Fruit fly (Drosophila melanogaster) whole organism, adult: Measurements from ENCODE around the gene DhpD.
A peak's percentile ranks its signal among the peaks of the same experiment; 100 is the strongest.

Source experiments
- CG11617 ChIP-seq: fragments of 200-800 bp; sonication (Bioruptor generic); optimal IDR thresholded peaks from 2 replicates; lab custom pipeline; 2017; ENCODE audit warnings: mild to moderate bottlenecking, missing biosample characterization, missing genetic modification reagents, missing genetic modification characterization
- CG12768 ChIP-seq: fragments of 200-800 bp; sonication (Bioruptor generic); optimal IDR thresholded peaks from 2 replicates; lab custom pipeline; 2017; ENCODE audit warnings: missing biosample characterization, missing genetic modification characterization, mild to moderate bottlenecking, moderate library complexity, missing genetic modification reagents
- CG14711 ChIP-seq: fragments of 200-800 bp; sonication (Bioruptor generic); optimal IDR thresholded peaks from 2 replicates; lab custom pipeline; 2018; ENCODE audit warnings: missing biosample characterization, mild to moderate bottlenecking, missing genetic modification characterization, moderate library complexity
- CG1620 ChIP-seq: fragments of 200-800 bp; sonication (Bioruptor generic); optimal IDR thresholded peaks from 2 replicates; lab custom pipeline; 2016; ENCODE audit warnings: missing biosample characterization, missing genetic modification characterization
- CG33017 ChIP-seq: fragments of 200-800 bp; sonication (Bioruptor generic); optimal IDR thresholded peaks from 2 replicates; lab custom pipeline; 2018; ENCODE audit warnings: missing biosample characterization, mild to moderate bottlenecking, missing genetic modification characterization, moderate library complexity
- CG5204 ChIP-seq: fragments of 200-800 bp; sonication (Bioruptor generic); optimal IDR thresholded peaks from 2 replicates; lab custom pipeline; 2016; ENCODE audit warnings: missing biosample characterization, missing genetic modification characterization
- CG7045 ChIP-seq: fragments of 200-800 bp; sonication (Bioruptor generic); optimal IDR thresholded peaks from 2 replicates; lab custom pipeline; 2017; ENCODE audit warnings: missing biosample characterization, mild to moderate bottlenecking, missing genetic modification characterization
- CG7101 ChIP-seq: fragments of 200-800 bp; sonication (Bioruptor generic); optimal IDR thresholded peaks from 2 replicates; lab custom pipeline; 2018; ENCODE audit warnings: missing biosample characterization, mild to moderate bottlenecking, missing genetic modification characterization, moderate library complexity
- Clk ChIP-seq: fragments of 200-800 bp; sonication (Bioruptor generic); optimal IDR thresholded peaks from 2 replicates; lab custom pipeline; 2017; ENCODE audit warnings: missing biosample characterization, missing genetic modification characterization
- Crg-1 ChIP-seq: fragments of 200-800 bp; sonication (Bioruptor generic); optimal IDR thresholded peaks from 2 replicates; lab custom pipeline; 2016; ENCODE audit warnings: missing biosample characterization, missing genetic modification characterization
- Hr96 ChIP-seq: fragments of 200-800 bp; sonication (Bioruptor generic); optimal IDR thresholded peaks from 2 replicates; lab custom pipeline; 2016; ENCODE audit warnings: missing biosample characterization, missing genetic modification characterization
- Mnt ChIP-seq: fragments of 200-800 bp; sonication (Bioruptor generic); optimal IDR thresholded peaks from 2 replicates; lab custom pipeline; 2016; ENCODE audit warnings: missing biosample characterization, mild to moderate bottlenecking, missing genetic modification characterization
- bab1 ChIP-seq: fragments of 200-800 bp; sonication (Bioruptor generic); optimal IDR thresholded peaks from 3 replicates; lab custom pipeline; 2019; ENCODE audit warnings: missing biosample characterization, mild to moderate bottlenecking, missing genetic modification characterization, moderate library complexity
- cic ChIP-seq: fragments of 200-800 bp; sonication (Bioruptor generic); optimal IDR thresholded peaks from 2 replicates; lab custom pipeline; 2017; ENCODE audit warnings: missing biosample characterization, mild to moderate bottlenecking, missing genetic modification characterization, moderate library complexity
- cnc ChIP-seq, 2 experiments: fragments of >200 bp; optimal IDR thresholded peaks; 2 replicates each; lab custom pipeline; 2017
- kay ChIP-seq: fragments of 200-800 bp; sonication (Bioruptor generic); peaks from one replicate; lab custom pipeline; 2016; ENCODE audit warnings: missing biosample characterization, missing genetic modification characterization, borderline replicate concordance
- ovo ChIP-seq: fragments of 200-800 bp; sonication (Bioruptor generic); optimal IDR thresholded peaks from 2 replicates; lab custom pipeline; 2016; ENCODE audit warnings: missing biosample characterization, missing genetic modification characterization
- pad ChIP-seq: fragments of 200-800 bp; sonication (Bioruptor generic); optimal IDR thresholded peaks from 3 replicates; lab custom pipeline; 2017; ENCODE audit warnings: missing biosample characterization, missing genetic modification characterization, mild to moderate bottlenecking, moderate library complexity, missing genetic modification reagents
- tj ChIP-seq: fragments of 200-800 bp; sonication (Bioruptor generic); optimal IDR thresholded peaks from 3 replicates; lab custom pipeline; 2017; ENCODE audit warnings: missing biosample characterization, mild to moderate bottlenecking, missing genetic modification characterization, moderate library complexity
- toe ChIP-seq: fragments of 200-800 bp; sonication (Bioruptor generic); optimal IDR thresholded peaks from 2 replicates; lab custom pipeline; 2016; ENCODE audit warnings: missing biosample characterization, missing genetic modification characterization

DhpD gene

dm6 chr3R:4241776-4242175 lies 12.7 kb upstream of the DhpD start:
- TF ChIP-seq pad = no peak

- no peak for TF ChIP-seq bab1 (GFP tag; lab: Kevin White, UChicago)
- no peak for TF ChIP-seq toe
- TF ChIP-seq cic (GFP tag; lab: Kevin White, UChicago) = peak; percentile 58
- TF ChIP-seq CG7045 = peak; percentile 10
- TF ChIP-seq Mnt = peak; percentile 18
- no peak for TF ChIP-seq CG11617 (GFP tag; lab: Kevin White, UChicago)
- peak; percentile 22 for TF ChIP-seq CG33017 (tag; lab: Kevin White, UChicago)
- TF ChIP-seq CG12768 (GFP tag; lab: Kevin White, UChicago) = peak; percentile 56
- no peak for TF ChIP-seq CG7101 (tag; lab: Kevin White, UChicago)
- TF ChIP-seq tj = no peak
- no peak for TF ChIP-seq ovo (GFP tag; lab: Kevin White, UChicago)
- no peak for TF ChIP-seq pad
These were observed 7.5 kb upstream of the DhpD start for dm6 chr3R:4236534-4236933.

dm6 chr3R:4234991-4235553 lies 6.0 kb upstream of the DhpD start, which contains the start of gene Gel:
Gel (plus strand) TSS chr3R:4235217.
- TF ChIP-seq cic (GFP tag; lab: Kevin White, UChicago) = peak; percentile 53
- peak; percentile 15 for TF ChIP-seq Mnt
- TF ChIP-seq kay (GFP tag; lab: Kevin White, UChicago) = no peak

DNA sequence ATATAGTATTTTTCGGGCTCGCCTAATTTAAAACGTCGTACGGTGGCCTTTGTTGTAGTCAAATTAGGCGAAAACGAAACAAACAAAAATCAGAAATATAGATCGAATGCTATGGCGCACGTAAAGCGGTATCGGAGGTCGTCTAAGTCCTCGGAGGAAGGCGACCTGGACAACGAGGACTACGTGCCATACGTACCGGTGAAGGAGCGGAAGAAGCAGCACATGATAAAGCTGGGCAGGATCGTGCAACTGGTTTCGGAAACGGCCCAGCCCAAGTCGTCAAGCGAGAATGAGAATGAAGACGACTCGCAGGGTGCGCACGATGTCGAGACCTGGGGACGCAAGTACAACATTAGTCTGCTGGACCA lies 4.0 kb upstream of the DhpD start, which contains the start of gene abs:
Gene abs, plus strand, starts transcription at position 30 of the 368 bp plus-strand sequence.
- TF ChIP-seq tj (no peak), cic (GFP tag; lab: Kevin White, UChicago) (no peak), ovo (GFP tag; lab: Kevin White, UChicago) (no peak), Mnt (no peak), bab1 (GFP tag; lab: Kevin White, UChicago) (no peak)

DNA sequence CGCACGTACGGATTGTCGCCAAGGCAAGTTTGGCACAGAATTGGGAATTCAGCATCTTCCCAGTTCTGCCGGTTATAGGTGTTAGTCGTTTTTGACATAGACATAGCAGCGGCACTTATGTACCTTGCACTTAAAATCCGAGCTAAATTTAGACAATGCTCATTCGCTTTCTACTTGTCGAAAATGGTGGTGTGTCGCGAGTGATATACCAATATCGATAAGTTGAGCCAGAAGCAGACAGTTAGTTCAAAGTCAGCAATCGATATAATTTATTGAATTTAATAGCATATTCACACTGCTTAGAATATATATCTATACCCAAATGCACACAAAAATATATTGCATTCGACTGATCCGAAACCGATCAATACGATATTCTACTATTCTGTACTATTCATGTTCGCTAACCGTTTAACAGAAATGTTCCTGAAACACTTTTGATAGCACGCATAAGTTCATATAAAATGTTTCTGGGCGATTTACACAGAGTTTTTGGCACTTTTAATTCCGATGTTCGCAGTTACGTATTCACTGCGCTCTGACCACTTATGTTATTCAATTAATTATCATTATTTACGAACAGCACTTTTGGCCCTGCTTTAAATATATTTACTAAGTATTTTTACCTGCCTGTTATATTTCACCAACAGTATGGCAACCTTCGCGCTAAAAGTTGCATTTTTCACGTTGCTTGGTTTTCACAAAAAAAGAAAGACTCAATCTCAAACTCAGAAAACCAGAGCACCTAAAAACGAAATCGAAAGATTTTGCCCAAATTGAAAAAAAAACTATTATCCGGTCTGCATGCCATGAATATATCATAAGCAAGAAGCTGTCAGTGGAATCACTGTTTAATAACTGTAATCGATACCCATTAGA lies 3.3 kb upstream of the DhpD start, which contains the start of gene CG14641:
Gene CG14641, minus strand, starts transcription at position 204 of the 879 bp plus-strand sequence.
- TF ChIP-seq toe = peak; percentile 32
- TF ChIP-seq bab1 (GFP tag; lab: Kevin White, UChicago) = peak; percentile 36
- TF ChIP-seq Crg-1 (GFP tag; lab: Kevin White, UChicago) = no peak
- TF ChIP-seq Clk (GFP tag; lab: Kevin White, UChicago) = no peak
- no peak for TF ChIP-seq cnc (optimal IDR thresholded peaks at IDR 0.05; lab: Kevin White, UChicago)

DNA sequence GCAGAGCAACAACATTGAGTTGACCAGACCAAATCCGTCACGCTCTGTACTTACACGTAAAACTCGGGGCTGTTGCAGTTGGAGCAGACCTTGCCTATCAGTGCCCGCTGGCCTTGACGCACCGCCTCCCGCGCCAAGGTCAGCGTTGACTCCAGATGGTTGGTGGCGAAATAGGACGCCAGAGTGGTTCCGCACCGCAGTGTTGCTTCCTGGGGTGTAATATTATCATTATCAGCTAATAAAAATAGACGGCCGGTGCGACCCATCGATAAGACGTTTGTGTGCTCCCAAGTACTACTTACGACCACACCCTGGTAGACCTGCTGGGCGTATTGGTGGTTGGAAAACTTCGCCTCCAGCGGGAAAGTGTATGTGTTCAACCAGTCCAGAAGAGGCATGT lies 612 bp downstream of the DhpD start:
- TF ChIP-seq CG5204 (GFP tag; lab: Kevin White, UChicago) (no peak), CG1620 (no peak), Clk (GFP tag; lab: Kevin White, UChicago) (no peak), cic (GFP tag; lab: Kevin White, UChicago) (no peak), CG7045 (no peak), bab1 (GFP tag; lab: Kevin White, UChicago) (no peak)

dm6 chr3R:4220780-4221179 lies 8.3 kb downstream of the DhpD start:
- TF ChIP-seq CG14711 (tag; lab: Kevin White, UChicago) = no peak
- TF ChIP-seq Hr96 (GFP tag; lab: Kevin White, UChicago) = peak; percentile 27
- no peak for TF ChIP-seq CG5204 (GFP tag; lab: Kevin White, UChicago)
- no peak for TF ChIP-seq ovo (GFP tag; lab: Kevin White, UChicago)
- TF ChIP-seq CG1620 = peak; percentile 38
- TF ChIP-seq Crg-1 (GFP tag; lab: Kevin White, UChicago) = no peak
- no peak for TF ChIP-seq toe
- no peak for TF ChIP-seq CG33017 (tag; lab: Kevin White, UChicago)
- peak; percentile 79 for TF ChIP-seq bab1 (GFP tag; lab: Kevin White, UChicago)
- TF ChIP-seq CG7101 (tag; lab: Kevin White, UChicago) = peak; percentile 30
- no peak for TF ChIP-seq pad
- TF ChIP-seq Clk (GFP tag; lab: Kevin White, UChicago) = no peak
- no peak for TF ChIP-seq Mnt
- TF ChIP-seq CG11617 (GFP tag; lab: Kevin White, UChicago) = peak; percentile 16
- no peak for TF ChIP-seq kay (GFP tag; lab: Kevin White, UChicago)
- TF ChIP-seq tj = no peak
- no peak for TF ChIP-seq CG12768 (GFP tag; lab: Kevin White, UChicago)
- peak; percentile 23 for TF ChIP-seq cic (GFP tag; lab: Kevin White, UChicago)
